Worm (Caenorhabditis elegans): ENCODE measurements around the gene T14E8.2.
A peak's percentile ranks its signal among the peaks of the same experiment; 100 is the strongest.

T14E8.2 gene

DNA sequence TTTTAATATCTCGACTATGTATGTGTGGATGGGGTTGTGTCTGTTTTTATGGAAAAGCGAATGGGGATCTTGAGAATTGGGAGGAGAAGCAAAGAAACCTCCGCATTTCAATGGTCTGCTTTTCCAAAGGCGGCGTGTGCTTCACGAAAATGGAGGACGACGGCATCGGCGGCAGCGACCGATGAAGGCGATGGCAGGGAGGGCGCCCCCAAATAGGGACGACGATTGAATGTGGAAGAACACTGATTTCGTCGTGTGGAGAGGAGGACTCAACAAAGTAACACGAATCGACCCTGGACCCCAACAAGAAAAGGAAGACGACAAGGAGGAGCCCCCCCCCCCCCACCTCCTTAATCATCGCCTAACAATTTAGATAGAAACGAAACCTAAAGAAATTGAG lies 30.2 kb downstream of the T14E8.2 start:
- TF ChIP-seq hmg-4 (GFP tag; optimal IDR thresholded peaks at IDR 0.05) (no peak), tra-4 (tag; optimal IDR thresholded peaks at IDR 0.05) (no peak), aly-1 (tag; optimal IDR thresholded peaks at IDR 0.05) (no peak), F13C5.2 (tag; optimal IDR thresholded peaks at IDR 0.05) (no peak), ceh-13 (GFP tag; optimal IDR thresholded peaks at IDR 0.05) (no peak), ets-7 (tag; optimal IDR thresholded peaks at IDR 0.05) (no peak), hnd-1 (tag; optimal IDR thresholded peaks at IDR 0.05) (no peak), hmbx-1 (tag; optimal IDR thresholded peaks at IDR 0.05) (no peak), ama-1 (optimal IDR thresholded peaks at IDR 0.05) (no peak)

DNA sequence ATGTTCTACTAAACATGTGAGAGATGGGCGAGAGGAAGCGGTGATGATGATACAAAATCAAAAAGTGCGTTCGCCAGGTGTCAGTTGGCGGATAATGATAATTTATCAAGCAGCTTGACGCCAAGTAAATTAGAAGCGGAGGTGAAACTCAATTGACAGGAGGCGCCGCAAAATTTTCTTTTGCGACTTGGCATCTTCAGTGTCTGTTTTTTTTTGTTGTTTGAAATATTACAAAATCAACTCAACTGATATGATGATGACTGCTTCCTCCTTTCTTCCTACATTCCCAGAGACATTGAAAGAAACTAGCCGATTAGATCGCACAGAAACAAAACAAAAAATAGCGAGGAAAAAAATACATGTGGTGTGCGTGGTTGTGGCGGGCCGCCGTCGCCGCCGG lies 33.2 kb downstream of the T14E8.2 start:
- TF ChIP-seq B0310.2 (tag; optimal IDR thresholded peaks at IDR 0.05) (no peak), pes-1 (GFP tag; IDR thresholded peaks at IDR 0.05) (no peak)

DNA sequence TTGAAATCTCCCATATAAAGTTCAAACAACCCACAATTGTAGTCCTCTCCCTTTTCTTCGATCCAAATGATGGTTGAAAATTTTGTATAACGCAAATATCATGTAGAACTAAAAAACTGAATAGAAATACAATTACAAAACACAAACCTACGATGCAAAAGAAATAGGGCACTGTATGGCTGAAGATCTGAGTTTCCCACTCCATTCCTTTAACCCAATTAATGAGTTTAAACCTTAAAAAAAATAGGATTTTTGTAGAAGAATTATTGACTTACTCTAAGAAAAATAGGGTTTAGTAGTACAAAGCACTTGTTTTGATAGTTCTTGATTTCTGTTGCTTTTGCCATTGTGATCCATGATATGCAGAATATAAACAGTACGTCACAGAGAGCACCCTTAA lies 40.6 kb downstream of the T14E8.2 start:
- TF ChIP-seq hmg-4 (GFP tag; optimal IDR thresholded peaks at IDR 0.05) (no peak), B0310.2 (tag; optimal IDR thresholded peaks at IDR 0.05) (no peak), tbx-11 (GFP tag; IDR thresholded peaks at IDR 0.05) (no peak), hnd-1 (tag; optimal IDR thresholded peaks at IDR 0.05) (no peak), ama-1 (optimal IDR thresholded peaks at IDR 0.05) (no peak), F13C5.2 (tag; optimal IDR thresholded peaks at IDR 0.05) (no peak), tbx-37 (GFP tag; conservative IDR thresholded peaks at IDR 0.05) (no peak), flt-1 (GFP tag; IDR thresholded peaks at IDR 0.05) (no peak), scrt-1 (GFP tag; IDR thresholded peaks at IDR 0.05) (no peak), ceh-36 (tag; optimal IDR thresholded peaks at IDR 0.05) (no peak), aly-1 (tag; optimal IDR thresholded peaks at IDR 0.05) (no peak), hmbx-1 (tag; optimal IDR thresholded peaks at IDR 0.05) (no peak), ets-7 (tag; optimal IDR thresholded peaks at IDR 0.05) (no peak), pes-1 (GFP tag; IDR thresholded peaks at IDR 0.05) (no peak), sea-1 (GFP tag; conservative IDR thresholded peaks at IDR 0.05) (no peak), ceh-13 (GFP tag; optimal IDR thresholded peaks at IDR 0.05) (no peak), tra-4 (tag; optimal IDR thresholded peaks at IDR 0.05) (no peak)

DNA sequence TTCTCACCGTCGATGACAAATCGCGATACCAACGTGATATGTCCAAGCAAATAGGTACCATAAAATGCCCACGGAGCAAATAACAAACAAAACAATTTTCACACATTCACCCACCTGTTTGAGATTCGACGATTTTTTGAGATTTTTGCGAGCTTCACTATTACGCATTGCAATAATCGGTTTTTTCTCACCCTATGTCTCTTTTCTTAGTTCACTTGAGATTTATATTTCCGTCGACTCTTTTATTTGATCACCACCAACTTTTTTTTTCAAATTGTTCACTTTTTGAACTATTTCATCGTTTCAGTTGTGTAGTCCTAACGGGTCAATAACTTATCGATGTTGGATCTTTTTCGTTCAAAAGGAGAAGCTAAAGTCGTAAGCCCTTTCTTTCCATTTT lies 45.7 kb downstream of the T14E8.2 start, which contains the start of gene fbxl-4:
Gene fbxl-4 (plus strand): TSS at position 301 of the 400 bp plus-strand sequence.
- TF ChIP-seq scrt-1 (GFP tag; IDR thresholded peaks at IDR 0.05): no peak
- TF ChIP-seq tra-4 (tag; optimal IDR thresholded peaks at IDR 0.05): no peak
- no peak for TF ChIP-seq aly-1 (tag; optimal IDR thresholded peaks at IDR 0.05)
- no peak for TF ChIP-seq ceh-36 (tag; optimal IDR thresholded peaks at IDR 0.05)
- TF ChIP-seq tbx-37 (GFP tag; conservative IDR thresholded peaks at IDR 0.05): no peak
- TF ChIP-seq ama-1 (optimal IDR thresholded peaks at IDR 0.05): no peak
- no peak for TF ChIP-seq hmg-4 (GFP tag; optimal IDR thresholded peaks at IDR 0.05)
- no peak for TF ChIP-seq B0310.2 (tag; optimal IDR thresholded peaks at IDR 0.05)
- TF ChIP-seq F13C5.2 (tag; optimal IDR thresholded peaks at IDR 0.05): no peak
- no peak for TF ChIP-seq tbx-11 (GFP tag; IDR thresholded peaks at IDR 0.05)
- no peak for TF ChIP-seq hnd-1 (tag; optimal IDR thresholded peaks at IDR 0.05)
- TF ChIP-seq sea-1 (GFP tag; conservative IDR thresholded peaks at IDR 0.05): no peak
- TF ChIP-seq ceh-13 (GFP tag; optimal IDR thresholded peaks at IDR 0.05): no peak
- TF ChIP-seq pes-1 (GFP tag; IDR thresholded peaks at IDR 0.05): no peak
- TF ChIP-seq flt-1 (GFP tag; IDR thresholded peaks at IDR 0.05): no peak

DNA sequence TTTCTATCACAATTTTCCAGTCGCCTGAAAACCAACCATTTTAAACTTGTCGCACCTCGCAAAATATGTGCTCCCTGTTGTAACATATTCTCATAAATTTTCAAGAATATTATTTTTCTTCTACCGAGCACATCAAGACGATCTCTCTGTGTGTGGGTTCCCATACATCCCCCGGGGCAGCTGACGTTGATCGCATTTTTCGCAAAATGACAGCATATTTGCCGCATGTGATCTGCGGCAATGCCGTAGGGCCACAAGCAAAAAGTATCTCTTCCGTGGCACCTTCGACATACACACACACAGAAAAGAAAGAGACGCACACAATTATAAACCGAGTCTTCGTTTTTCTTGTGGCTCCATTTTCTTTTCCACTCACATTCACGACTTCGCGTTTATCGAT lies 48.9 kb downstream of the T14E8.2 start:
- TF ChIP-seq ets-7 (tag; optimal IDR thresholded peaks at IDR 0.05) (no peak), hmbx-1 (tag; optimal IDR thresholded peaks at IDR 0.05) (no peak), B0310.2 (tag; optimal IDR thresholded peaks at IDR 0.05) (no peak), pes-1 (GFP tag; IDR thresholded peaks at IDR 0.05) (no peak), ceh-36 (tag; optimal IDR thresholded peaks at IDR 0.05) (no peak), scrt-1 (GFP tag; IDR thresholded peaks at IDR 0.05) (no peak), sea-1 (GFP tag; conservative IDR thresholded peaks at IDR 0.05) (no peak), tra-4 (tag; optimal IDR thresholded peaks at IDR 0.05) (no peak), aly-1 (tag; optimal IDR thresholded peaks at IDR 0.05) (no peak), flt-1 (GFP tag; IDR thresholded peaks at IDR 0.05) (no peak), ama-1 (optimal IDR thresholded peaks at IDR 0.05) (no peak)

DNA sequence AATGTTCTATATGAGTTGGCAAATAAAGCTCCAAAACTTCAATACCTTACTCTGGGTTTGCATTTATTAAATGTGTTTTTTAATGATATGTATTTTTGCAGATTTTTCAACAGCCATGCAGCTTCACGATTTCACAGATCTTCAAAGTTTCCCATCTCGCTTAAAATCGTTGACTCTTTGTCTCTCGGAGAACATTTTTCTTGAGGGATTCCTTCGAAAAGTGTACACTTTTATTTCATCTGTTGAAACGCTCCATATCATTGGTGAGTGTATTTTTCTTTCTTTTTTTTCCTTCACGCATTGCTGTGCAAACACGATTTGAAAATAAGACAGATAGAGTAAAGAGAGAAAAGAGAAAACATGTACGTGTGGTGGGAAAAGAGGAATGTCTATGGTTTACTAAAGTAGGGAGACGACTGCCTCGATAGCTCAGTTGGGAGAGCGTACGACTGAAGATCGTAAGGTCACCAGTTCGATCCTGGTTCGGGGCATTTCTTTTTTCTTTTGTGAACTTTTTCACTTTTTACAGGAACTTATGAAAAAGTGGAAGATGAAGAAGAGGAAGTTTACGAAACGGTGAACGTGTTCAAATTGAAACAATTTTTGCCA lies 50.5 kb downstream of the T14E8.2 start:
- peak; percentile 96 for TF ChIP-seq scrt-1 (GFP tag; IDR thresholded peaks at IDR 0.05)
- TF ChIP-seq hmg-4 (GFP tag; optimal IDR thresholded peaks at IDR 0.05): no peak
- TF ChIP-seq hmbx-1 (tag; optimal IDR thresholded peaks at IDR 0.05): peak; percentile 59
- peak; percentile 39 for TF ChIP-seq tra-4 (tag; optimal IDR thresholded peaks at IDR 0.05)
- TF ChIP-seq flt-1 (GFP tag; IDR thresholded peaks at IDR 0.05): peak; percentile 95
- TF ChIP-seq F13C5.2 (tag; optimal IDR thresholded peaks at IDR 0.05): peak; percentile 85
- peak; percentile 83 for TF ChIP-seq ets-7 (tag; optimal IDR thresholded peaks at IDR 0.05)
- TF ChIP-seq aly-1 (tag; optimal IDR thresholded peaks at IDR 0.05): peak; percentile 94
- peak; percentile 95 for TF ChIP-seq pes-1 (GFP tag; IDR thresholded peaks at IDR 0.05)
- TF ChIP-seq sea-1 (GFP tag; conservative IDR thresholded peaks at IDR 0.05): peak; percentile 93
- peak; percentile 86 for TF ChIP-seq hnd-1 (tag; optimal IDR thresholded peaks at IDR 0.05)
- TF ChIP-seq ceh-36 (tag; optimal IDR thresholded peaks at IDR 0.05): peak; percentile 84
- TF ChIP-seq ceh-13 (GFP tag; optimal IDR thresholded peaks at IDR 0.05): peak; percentile 71
- peak; percentile 79 for TF ChIP-seq B0310.2 (tag; optimal IDR thresholded peaks at IDR 0.05)
- TF ChIP-seq tbx-11 (GFP tag; IDR thresholded peaks at IDR 0.05): peak; percentile 92
- TF ChIP-seq tbx-37 (GFP tag; conservative IDR thresholded peaks at IDR 0.05): peak; percentile 96
- TF ChIP-seq ama-1 (optimal IDR thresholded peaks at IDR 0.05): no peak
